Fruit fly (Drosophila melanogaster) S2 (cell line): Measurements from ENCODE around the gene par-6.

Source experiments
- CG8478 ChIP-seq: fragments of >200 bp; optimal IDR thresholded peaks from 2 replicates; lab custom pipeline; 2018
- CTCF ChIP-seq, 2 experiments: fragments of >200 bp; optimal IDR thresholded peaks; 2 replicates each; lab custom pipeline; 2018

par-6 gene

DNA sequence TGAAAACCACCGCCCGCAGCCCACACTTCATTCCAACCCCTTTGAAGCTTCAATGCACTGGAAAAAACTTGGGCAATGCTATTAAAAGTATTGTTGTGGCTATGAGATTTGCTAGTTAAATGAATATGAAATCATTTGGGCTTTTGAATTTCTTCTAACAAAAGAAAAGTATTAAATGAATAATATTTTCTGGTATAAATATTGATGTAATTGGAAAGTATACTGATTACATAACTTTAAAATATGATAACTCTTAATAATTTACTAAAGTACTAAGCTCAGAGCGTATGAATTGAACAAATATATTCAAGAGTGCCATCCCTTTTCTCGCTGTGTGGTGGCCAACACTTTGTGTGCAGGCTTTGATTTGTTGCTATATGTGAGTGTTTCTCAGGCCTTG is 10.4 kb upstream of the par-6 start:
- TF ChIP-seq CG8478 (no peak), CTCF (optimal IDR thresholded peaks at IDR 0.05; lab: Kevin White, UChicago) (no peak)

DNA sequence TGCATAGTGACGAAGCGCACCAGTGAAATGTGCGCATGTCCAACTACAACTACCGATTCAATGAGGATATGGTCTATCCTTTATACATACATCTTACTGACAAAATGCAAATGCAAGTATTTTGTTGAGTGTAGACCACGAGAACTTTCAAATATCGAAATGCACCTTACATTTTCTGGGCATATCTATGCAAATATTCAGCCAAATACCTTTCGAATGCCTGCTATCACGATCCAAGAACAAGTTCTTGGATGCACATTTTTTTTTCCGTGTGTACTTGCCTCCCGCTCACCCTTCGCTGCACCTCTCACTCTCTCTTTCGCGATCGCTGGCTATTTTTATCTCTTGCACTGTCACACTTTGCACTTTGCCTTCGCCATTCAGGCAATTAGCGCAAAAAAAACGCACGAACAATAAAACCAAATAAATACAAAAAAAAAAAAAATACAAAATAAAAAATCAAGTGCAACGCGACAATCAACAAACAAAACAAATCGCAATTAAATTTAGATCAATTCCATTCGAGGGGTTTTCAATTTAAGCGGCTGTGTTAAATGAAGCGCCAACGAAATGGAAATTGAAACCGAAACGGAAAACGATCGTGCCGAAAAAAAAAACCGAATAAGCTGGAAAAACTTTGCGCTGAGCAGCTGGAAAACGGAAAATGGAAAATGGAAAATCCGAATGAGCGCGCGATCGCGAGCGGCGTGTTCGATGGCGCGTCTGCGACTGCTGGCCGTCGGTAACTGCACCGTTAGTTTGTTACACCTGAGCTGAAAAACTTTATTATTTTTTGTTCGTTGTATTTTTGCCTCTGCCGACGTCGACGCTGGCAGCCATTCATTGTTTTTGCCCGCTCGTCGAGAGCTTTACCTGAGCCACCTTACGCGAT is 8.9 kb upstream of the par-6 start:
- TF ChIP-seq CTCF (optimal IDR thresholded peaks at IDR 0.05; lab: Kevin White, UChicago) = no peak
- no peak for TF ChIP-seq CG8478

DNA sequence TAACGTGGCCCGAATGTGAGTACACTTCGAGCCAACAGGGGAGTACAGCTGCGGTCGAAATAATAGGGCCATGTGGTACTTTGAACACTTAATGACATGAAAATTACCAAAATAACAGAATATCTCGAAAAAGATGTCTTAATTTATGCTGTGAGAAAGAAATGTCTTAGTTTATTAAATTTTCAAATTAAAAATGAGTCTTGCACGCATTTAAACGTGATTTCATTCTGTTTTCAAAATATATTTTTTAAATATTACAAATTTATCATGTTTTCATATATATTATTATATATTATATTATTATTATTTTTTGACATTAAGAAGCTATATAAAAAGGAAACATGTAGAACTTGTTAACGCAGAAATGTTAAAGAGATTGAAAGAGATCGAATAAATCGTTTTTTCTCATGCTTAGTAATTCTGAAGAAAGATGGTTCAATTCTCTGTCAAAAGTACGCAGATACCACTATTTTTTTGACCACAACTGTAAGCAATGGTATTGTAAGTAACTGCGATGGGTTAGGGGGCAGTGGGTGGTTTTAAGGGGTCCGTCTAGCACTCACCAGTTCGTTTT is 8.2 kb upstream of the par-6 start:
- no peak for TF ChIP-seq CG8478
- TF ChIP-seq CTCF (optimal IDR thresholded peaks at IDR 0.05; lab: Kevin White, UChicago) = no peak

DNA sequence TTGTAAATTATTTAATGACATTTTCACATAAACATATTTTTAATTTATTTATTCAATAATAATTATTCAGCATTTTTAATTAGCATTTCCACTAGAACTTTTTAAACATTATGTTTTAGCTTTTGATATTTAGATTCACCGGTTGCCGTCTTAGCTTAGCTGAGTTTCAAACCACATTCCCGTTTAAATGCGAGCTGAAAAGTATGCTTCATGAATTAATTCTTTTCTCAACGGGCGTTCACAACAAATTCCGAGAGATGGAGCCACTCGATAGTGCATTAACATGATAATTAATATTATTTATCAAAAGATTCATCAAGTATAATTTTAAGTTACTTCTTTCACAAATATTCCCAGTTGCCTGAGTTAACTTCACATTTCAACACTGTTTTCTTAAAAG is 7.5 kb upstream of the par-6 start:
- no peak for TF ChIP-seq CG8478
- peak; percentile 69 to 90 for TF ChIP-seq CTCF (optimal IDR thresholded peaks at IDR 0.05; lab: Kevin White, UChicago)

DNA sequence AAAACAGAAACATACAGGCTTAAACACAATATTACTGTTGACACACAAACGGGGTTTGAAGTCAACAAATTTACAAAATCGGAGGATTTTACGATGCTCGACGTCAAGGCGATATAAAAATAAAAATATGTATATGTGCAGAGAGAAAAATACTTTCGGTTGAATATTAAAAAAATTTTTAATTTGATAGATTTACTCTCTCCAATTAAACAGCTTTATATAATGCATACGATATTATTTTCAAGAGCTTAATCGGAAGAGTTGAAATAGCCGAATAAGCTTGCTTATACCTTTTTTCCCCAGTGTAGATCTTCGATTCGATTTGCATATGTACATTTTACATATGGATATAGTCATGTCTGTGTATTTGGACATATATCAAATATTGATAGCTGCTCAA is 6.5 kb upstream of the par-6 start:
- no peak for TF ChIP-seq CG8478
- no peak for TF ChIP-seq CTCF (optimal IDR thresholded peaks at IDR 0.05; lab: Kevin White, UChicago)

DNA sequence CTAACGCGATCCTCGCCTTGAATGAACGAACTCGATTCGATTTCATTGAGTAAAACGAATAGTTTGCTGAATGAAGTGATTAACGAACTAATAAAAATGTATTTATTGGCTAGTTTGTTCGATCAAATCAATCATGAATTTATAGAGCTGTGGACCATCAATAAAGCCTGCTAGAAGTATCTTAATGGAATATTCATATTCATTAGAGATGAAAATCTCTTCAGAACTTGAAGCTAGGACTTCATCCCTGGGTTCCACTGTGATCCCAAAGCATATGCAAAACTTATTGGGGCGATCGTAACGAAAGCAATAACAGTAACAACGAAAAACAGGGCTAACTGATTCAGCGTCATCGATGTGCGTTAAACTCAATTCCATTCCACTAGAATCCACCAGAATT is 5.9 kb upstream of the par-6 start:
- no peak for TF ChIP-seq CG8478
- TF ChIP-seq CTCF (optimal IDR thresholded peaks at IDR 0.05; lab: Kevin White, UChicago) = no peak

DNA sequence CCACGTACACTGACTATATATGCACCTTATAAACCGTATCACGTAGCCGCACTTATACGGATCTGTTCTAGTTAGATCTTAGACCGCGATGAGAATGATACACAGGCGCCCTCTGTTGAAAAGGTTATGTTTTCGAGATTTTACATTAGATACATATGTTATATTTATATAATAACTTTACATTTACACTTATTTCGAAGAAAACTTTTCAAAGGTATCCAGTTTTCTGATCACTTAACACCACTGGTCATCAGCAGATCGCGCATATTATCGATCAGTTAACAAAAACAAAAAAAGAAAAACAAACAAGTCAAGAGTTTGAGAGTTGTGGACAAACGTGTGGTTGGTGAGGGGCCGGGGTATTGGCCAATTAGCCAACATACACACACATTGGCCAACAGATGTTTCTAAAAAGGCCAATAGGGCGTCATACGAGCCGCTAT is 5.4 kb upstream of the par-6 start:
- peak; percentile 69 to 83 for TF ChIP-seq CTCF (optimal IDR thresholded peaks at IDR 0.05; lab: Kevin White, UChicago)
- TF ChIP-seq CG8478 = no peak

DNA sequence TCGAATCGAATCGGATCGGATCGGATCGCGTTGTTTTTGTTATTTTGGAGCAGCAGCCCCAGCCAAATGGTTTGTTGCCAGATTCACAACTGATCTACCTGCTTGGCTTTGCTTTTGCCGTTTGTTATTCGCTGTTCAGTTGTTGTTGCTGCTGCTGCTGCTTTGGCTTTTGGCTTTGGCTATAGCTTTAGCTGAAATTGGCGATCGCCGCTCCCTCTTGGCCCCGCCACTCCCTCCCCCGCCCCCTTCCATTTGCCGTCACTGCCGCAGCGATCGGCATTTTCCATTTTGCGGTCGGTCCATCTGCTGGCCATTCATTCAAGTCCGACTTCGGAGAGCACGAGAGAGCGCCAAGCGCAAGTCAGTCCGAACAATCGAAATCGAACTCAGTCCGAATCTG is 4.7 kb upstream of the par-6 start, which contains the start of gene chas:
Gene chas (minus strand): TSS at position 295 of the 400 bp plus-strand sequence.
- TF ChIP-seq CG8478 = no peak
- no peak for TF ChIP-seq CTCF (optimal IDR thresholded peaks at IDR 0.05; lab: Kevin White, UChicago)

DNA sequence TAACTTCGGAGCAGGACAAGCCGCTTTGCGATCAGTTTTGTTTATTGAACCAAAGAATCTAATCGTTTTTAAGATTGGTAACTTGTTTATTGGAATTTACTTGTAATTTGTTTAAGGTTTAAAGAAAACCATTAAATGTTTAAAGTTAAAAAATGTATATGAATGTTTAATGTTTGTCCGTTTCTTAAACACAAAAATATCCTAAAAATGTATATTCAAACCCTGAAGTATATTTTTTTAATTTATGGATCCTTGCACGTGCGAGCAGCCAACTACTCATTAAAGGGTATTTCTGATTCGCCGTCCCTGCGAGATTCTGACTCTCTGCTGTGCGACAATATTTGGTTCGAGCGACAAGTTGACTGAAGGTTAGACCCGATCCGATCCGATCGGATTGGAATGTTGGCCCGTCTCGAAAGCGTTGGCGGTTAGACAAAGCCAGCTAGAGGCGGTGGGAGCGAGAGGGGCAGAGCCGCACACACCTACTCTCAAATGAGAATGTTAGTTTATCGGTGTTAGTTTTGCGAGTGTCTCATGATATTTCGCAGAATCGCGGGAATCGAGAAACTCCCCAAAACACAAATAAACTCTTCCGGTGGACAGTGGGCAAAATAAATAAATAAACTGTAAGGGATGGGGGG is 4.2 kb upstream of the par-6 start:
- TF ChIP-seq CG8478 (no peak), CTCF (optimal IDR thresholded peaks at IDR 0.05; lab: Kevin White, UChicago) (no peak)

DNA sequence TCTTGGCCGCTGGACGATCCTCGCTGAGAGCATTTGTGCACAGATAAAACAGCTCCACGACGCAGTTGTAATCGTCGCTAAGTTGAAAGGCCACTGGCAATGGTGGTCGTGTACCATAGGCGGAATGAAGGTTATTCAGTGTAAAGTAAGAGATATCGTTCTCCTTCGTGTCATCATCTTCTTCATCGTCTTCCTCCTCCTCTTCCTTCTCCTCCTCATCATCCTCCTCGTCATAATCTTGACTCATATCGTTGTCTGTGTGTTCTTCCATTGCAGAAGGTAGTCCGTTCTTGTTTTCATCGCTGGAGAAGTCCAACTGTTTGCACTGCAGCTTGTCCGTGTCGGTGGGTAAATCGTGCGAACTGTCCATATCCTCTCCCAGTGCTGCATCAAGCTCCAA is 4.5 kb downstream of the par-6 start:
- TF ChIP-seq CG8478 = no peak
- TF ChIP-seq CTCF (optimal IDR thresholded peaks at IDR 0.05; lab: Kevin White, UChicago) = no peak

DNA sequence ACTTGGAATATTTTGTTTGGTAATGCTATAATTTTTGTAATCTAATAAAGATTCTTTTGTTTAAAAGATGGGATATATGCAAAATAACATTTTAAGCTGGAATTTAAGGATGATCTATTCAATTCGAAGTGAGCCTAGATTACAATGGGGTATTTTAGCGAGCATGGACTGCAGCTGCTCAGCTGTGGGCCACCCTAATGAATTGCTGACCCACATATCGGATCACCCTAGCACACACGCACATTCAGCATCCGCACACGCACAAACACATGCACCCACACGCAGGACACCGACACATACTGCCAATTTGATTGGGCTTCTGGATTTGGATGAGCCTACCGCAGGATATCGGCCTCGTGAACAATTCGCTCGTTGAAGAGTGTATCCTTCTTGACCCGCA is 5.7 kb downstream of the par-6 start:
- no peak for TF ChIP-seq CTCF (optimal IDR thresholded peaks at IDR 0.05; lab: Kevin White, UChicago)
- no peak for TF ChIP-seq CG8478

DNA sequence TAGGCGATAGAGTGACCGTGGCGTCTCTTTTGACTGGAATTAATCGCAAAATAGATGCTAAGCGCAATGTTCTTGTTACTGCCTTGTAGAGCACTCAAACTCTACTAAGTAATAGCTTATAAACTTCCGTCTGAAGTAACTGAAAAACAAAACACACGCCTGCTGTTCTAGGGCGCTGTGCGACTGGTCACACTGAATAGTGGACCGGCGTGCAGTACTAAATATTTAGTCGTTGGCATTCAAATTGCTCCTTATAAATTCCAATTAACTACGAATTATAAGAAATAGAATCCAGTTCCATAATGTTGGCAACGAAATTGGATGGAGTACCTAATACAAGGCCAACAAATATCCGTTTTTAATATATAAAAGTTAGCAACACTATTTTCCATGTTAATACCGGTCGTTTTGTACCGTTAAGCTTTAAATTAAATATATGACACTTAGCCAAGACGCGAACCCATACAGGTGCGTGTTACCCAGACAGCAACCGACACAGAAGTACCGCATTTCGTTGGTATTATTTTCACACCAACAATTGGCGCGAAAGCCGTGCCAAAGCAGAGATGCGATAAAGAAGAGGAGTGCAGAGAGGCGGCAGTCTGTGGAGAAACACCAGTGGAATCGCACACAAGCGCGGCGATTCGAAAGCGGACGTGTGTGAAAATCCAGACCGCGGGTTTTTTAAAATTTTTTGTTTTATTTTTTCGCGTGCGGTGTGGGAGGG is 6.6 kb downstream of the par-6 start, which contains the start of the genes CG8173 and raskol:
Gene CG8173 (minus strand): TSS at position 108 of the 727 bp plus-strand sequence.
Gene raskol (plus strand): TSS at position 599 of the 727 bp plus-strand sequence.
- TF ChIP-seq CG8478 (no peak), CTCF (optimal IDR thresholded peaks at IDR 0.05; lab: Kevin White, UChicago) (peak; percentile 43 to 52)

DNA sequence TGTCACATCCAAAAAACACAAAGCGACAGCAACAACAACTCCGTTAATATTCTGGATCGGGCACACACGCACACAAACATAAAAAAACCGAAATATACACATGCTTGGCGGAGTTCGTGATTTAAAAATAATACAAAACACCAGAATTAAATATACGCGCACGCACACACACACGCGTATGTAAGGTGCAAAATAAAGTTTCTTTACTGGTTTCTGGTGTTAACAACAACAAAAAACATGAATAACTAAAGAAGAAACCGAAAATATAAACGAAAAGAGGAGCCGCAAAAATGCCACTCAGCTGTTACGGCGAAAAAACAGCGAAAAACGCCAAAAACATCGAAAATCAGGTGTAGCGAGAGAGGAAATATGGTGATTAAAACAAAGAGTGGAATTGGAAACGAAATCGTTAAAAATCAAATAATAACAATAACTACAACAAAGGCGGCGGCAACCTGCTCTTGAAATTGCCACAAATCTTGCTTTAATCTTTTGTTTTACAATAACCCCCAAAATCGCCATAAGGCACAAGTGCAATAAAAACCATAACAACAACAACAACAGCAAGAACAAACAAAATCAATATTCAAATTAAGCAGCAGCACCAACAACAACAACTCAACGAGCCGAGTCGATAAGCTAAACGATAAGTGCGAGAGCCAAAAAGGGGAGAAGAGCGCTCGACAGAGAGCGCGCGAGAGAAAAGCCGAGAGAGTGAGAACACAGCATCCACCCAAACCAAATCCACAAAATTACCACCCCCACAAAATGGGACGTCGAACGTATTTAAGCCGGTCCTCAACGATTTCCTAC is 7.3 kb downstream of the par-6 start:
- TF ChIP-seq CTCF (optimal IDR thresholded peaks at IDR 0.05; lab: Kevin White, UChicago) (no peak), CG8478 (no peak)

DNA sequence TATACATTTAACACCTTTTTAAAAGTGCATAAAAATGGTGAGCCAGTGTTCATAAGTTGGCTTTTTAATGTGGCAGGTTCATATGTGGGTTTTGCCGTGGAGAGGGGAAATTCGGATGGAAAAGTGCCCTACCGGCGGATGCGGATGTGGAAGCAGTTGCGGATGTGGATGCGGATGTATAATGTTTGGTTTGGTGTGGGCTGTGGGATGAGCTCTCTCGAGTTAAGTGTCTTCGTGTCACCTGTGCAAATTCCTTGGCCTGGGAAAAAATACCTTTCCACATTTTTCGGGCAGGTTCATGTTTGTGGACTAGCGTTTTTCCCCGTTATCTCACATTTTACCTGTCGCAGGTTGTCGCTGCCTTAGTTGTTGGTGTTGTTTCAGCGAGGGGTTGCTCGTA is 8.8 kb downstream of the par-6 start:
- TF ChIP-seq CG8478 = no peak
- no peak for TF ChIP-seq CTCF (optimal IDR thresholded peaks at IDR 0.05; lab: Kevin White, UChicago)
